Worm (Caenorhabditis elegans) whole organism, mixed stage, embryonic: ENCODE data around the gene cyp-25A6.

Source experiments
- cnd-1 ChIP-seq: fragments of 200-800 bp; sonication (Bioruptor generic); optimal IDR thresholded peaks from 2 replicates; lab custom pipeline; 2018; ENCODE audit warnings: mild to moderate bottlenecking, missing genetic modification characterization, missing compliant biosample characterization
- elt-3 ChIP-seq: fragments of 150-350 bp; optimal IDR thresholded peaks from 2 replicates; lab custom pipeline; 2014; ENCODE audit warnings: missing biosample characterization, missing genetic modification characterization
- lsy-2 ChIP-seq: fragments of 150-350 bp; optimal IDR thresholded peaks from 2 replicates; lab custom pipeline; 2014; ENCODE audit warnings: missing biosample characterization, missing genetic modification characterization
- nhr-237 ChIP-seq: fragments of 150-350 bp; optimal IDR thresholded peaks from 2 replicates; lab custom pipeline; 2014; ENCODE audit warnings: missing biosample characterization, missing genetic modification characterization
- pha-4 ChIP-seq: fragments of 150-350 bp; optimal IDR thresholded peaks from 2 replicates; lab custom pipeline; 2018; ENCODE audit warnings: missing biosample characterization, missing genetic modification reagents, missing genetic modification characterization
- unc-120 ChIP-seq: sonication (generic microtip); optimal IDR thresholded peaks from 2 replicates; lab custom pipeline; 2017; ENCODE audit warnings: missing genetic modification characterization, missing compliant biosample characterization; ENCODE audit not compliant: poor library complexity, severe bottlenecking

- TF ChIP-seq lsy-2 (tag; lab: Kevin White, UChicago) = no peak
- no peak for TF ChIP-seq nhr-237 (tag; lab: Kevin White, UChicago)
- TF ChIP-seq pha-4 (tag; lab: Kevin White, UChicago) = no peak
- no peak for TF ChIP-seq cnd-1 (tag; lab: Kevin White, UChicago)
- no peak for TF ChIP-seq elt-3
- TF ChIP-seq unc-120 = no peak
These were observed 42.6 kb upstream of the cyp-25A6 start, which contains the start of gene K08D10.14 for ce11 chrIV:4154641-4155040.
